Fruit fly (Drosophila melanogaster): Measurements from ENCODE around the gene Fum2.

The Fum2 gene

DNA sequence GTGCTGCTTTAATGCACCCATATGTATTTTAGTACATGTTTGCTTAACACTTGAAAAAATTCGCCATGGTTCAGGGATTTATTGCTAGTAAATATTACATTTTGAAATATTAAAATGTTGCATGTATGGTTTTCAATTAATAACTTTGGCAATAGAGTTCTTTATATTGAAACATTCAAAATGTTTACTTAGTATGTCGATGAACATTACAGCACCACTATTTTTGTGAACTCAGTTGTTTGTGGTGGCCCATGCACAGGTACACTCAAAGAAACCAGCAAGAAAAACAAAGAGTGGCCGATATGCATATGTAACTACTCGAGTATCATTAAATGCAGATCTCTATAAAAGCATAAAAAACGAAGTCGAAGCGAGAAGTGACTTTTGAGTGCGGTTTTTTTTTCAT lies 20.5 kb downstream of the Fum2 start (continued):
- TF ChIP-seq Ets97D (GFP tag; optimal IDR thresholded peaks at IDR 0.05), result no peak
- TF ChIP-seq CG8290 (GFP tag; optimal IDR thresholded peaks at IDR 0.05), result peak; percentile 40
- TF ChIP-seq CG8290 (tag; optimal IDR thresholded peaks at IDR 0.05), result no peak
- TF ChIP-seq Rfx (GFP tag; IDR thresholded peaks at IDR 0.05), result peak; percentile 29; the same call in 1 of the 2 replicates
- TF ChIP-seq Dip3 (GFP tag; optimal IDR thresholded peaks at IDR 0.05), result no peak
- peak; percentile 8 for TF ChIP-seq nau (GFP tag; optimal IDR thresholded peaks at IDR 0.05)
- TF ChIP-seq gt (GFP tag; IDR thresholded peaks at IDR 0.05), result peak; percentile 19; the same call in 1 of the 2 replicates
- TF ChIP-seq run (tag; optimal IDR thresholded peaks at IDR 0.05), result peak; percentile 54
- 0 out of 2 replicates have a peak, but pooled peaks have one; percentile 15 for TF ChIP-seq dati (GFP tag; IDR thresholded peaks at IDR 0.05)
- no peak for TF ChIP-seq CG13894 (tag; optimal IDR thresholded peaks at IDR 0.05)
- TF ChIP-seq CG17912 (GFP tag; optimal IDR thresholded peaks at IDR 0.05), result peak; percentile 2
- peak; percentile 65 for TF ChIP-seq grau (tag; optimal IDR thresholded peaks at IDR 0.05)
- no peak for TF ChIP-seq tll (GFP tag; optimal IDR thresholded peaks at IDR 0.05)
- no peak for TF ChIP-seq CG12155 (GFP tag; optimal IDR thresholded peaks at IDR 0.05)
- no peak for TF ChIP-seq abd-A (tag; optimal IDR thresholded peaks at IDR 0.05)
- TF ChIP-seq corto (GFP tag; optimal IDR thresholded peaks at IDR 0.05), result no peak
- TF ChIP-seq Gug (GFP tag; IDR thresholded peaks at IDR 0.05), result peak; percentile 45; the same call in 2 of the 4 replicates
- peak; percentile 49 for TF ChIP-seq Meics (GFP tag; optimal IDR thresholded peaks at IDR 0.05)
- peak; percentile 56 for TF ChIP-seq chn (GFP tag; optimal IDR thresholded peaks at IDR 0.05)
- 0 out of 2 replicates have a peak, but pooled peaks have one; percentile 50 for TF ChIP-seq dan (GFP tag; IDR thresholded peaks at IDR 0.05)
- TF ChIP-seq bab2 (GFP tag; optimal IDR thresholded peaks at IDR 0.05), result peak; percentile 65
- peak; percentile 38 for TF ChIP-seq jumu (GFP tag; optimal IDR thresholded peaks at IDR 0.05)
- TF ChIP-seq Lhr (GFP tag; optimal IDR thresholded peaks at IDR 0.05), result peak; percentile 23
- peak; percentile 33 for TF ChIP-seq Mad (GFP tag; optimal IDR thresholded peaks at IDR 0.05)
- peak; percentile 23 for TF ChIP-seq CG18764 (GFP tag; optimal IDR thresholded peaks at IDR 0.05)
- TF ChIP-seq CG3726 (GFP tag; IDR thresholded peaks at IDR 0.05), result 0 out of 3 replicates have a peak, but pooled peaks have one; percentile 61
- TF ChIP-seq NFAT (GFP tag; IDR thresholded peaks at IDR 0.05), result no peak
- 0 out of 3 replicates have a peak, but pooled peaks have one; percentile 56 for TF ChIP-seq gce (GFP tag; IDR thresholded peaks at IDR 0.05)
- TF ChIP-seq CG2889 (GFP tag; IDR thresholded peaks at IDR 0.05), result no peak
- no peak for TF ChIP-seq sima (GFP tag; optimal IDR thresholded peaks at IDR 0.05)
- peak; percentile 61; the same call in 1 of the 3 replicates for TF ChIP-seq CG7357 (GFP tag; IDR thresholded peaks at IDR 0.05)
- no peak for TF ChIP-seq BEAF-32 (GFP tag; optimal IDR thresholded peaks at IDR 0.05)
- no peak for TF ChIP-seq D19B (GFP tag; optimal IDR thresholded peaks at IDR 0.05)
- TF ChIP-seq CG6813 (GFP tag; optimal IDR thresholded peaks at IDR 0.05), result peak; percentile 44
- TF ChIP-seq her (GFP tag; optimal IDR thresholded peaks at IDR 0.05), result peak; percentile 23
- TF ChIP-seq Aef1 (GFP tag; IDR thresholded peaks at IDR 0.05), result peak; percentile 29; the same call in 1 of the 3 replicates
- TF ChIP-seq CG7372 (GFP tag; IDR thresholded peaks at IDR 0.05), result peak; percentile 31; the same call in 1 of the 2 replicates
- TF ChIP-seq pnt (GFP tag; optimal IDR thresholded peaks at IDR 0.05), result peak; percentile 23
- peak; percentile 82 for TF ChIP-seq gem (tag; optimal IDR thresholded peaks at IDR 0.05)
- TF ChIP-seq inv (GFP tag; IDR thresholded peaks at IDR 0.05; ENCODE audit: partially characterized antibody), result no peak
- peak; percentile 76 for TF ChIP-seq dmrt11E (tag; optimal IDR thresholded peaks at IDR 0.05)
- TF ChIP-seq Asciz (GFP tag; optimal IDR thresholded peaks at IDR 0.05), result peak; percentile 77
- TF ChIP-seq CG17612 (GFP tag; IDR thresholded peaks at IDR 0.05), result no peak
- TF ChIP-seq CG11093 (GFP tag; IDR thresholded peaks at IDR 0.05), result peak; percentile 60; the same call in 1 of the 3 replicates
- TF ChIP-seq en (GFP tag; optimal IDR thresholded peaks at IDR 0.05), result peak; percentile 1
- TF ChIP-seq CG15479 (GFP tag; optimal IDR thresholded peaks at IDR 0.05), result no peak
- no peak for TF ChIP-seq CG17568 (GFP tag; optimal IDR thresholded peaks at IDR 0.05)
- peak; percentile 85 for TF ChIP-seq nmo (GFP tag; optimal IDR thresholded peaks at IDR 0.05)
- TF ChIP-seq usp (GFP tag; optimal IDR thresholded peaks at IDR 0.05), result no peak
- peak; percentile 54 for TF ChIP-seq Hsf (GFP tag; optimal IDR thresholded peaks at IDR 0.05)
- TF ChIP-seq CG16813 (GFP tag; IDR thresholded peaks at IDR 0.05; ENCODE audit: partially characterized antibody), result no peak
